Worm (Caenorhabditis elegans): ENCODE measurements around the gene Y75B8A.28.

Gene Y75B8A.28

ce11 chrIII:12325284-12325683 lies 6.4 kb downstream of the Y75B8A.28 start:
- TF ChIP-seq lin-13 (GFP tag; optimal IDR thresholded peaks at IDR 0.05) (no peak), crh-2 (tag; optimal IDR thresholded peaks at IDR 0.05) (peak; percentile 95), ztf-11 (tag; optimal IDR thresholded peaks at IDR 0.05) (no peak), fos-1 (tag; optimal IDR thresholded peaks at IDR 0.05) (peak; percentile 90), unc-55 (GFP tag; optimal IDR thresholded peaks at IDR 0.05) (no peak), ceh-16 (tag; optimal IDR thresholded peaks at IDR 0.05) (no peak), ztf-4 (tag; optimal IDR thresholded peaks at IDR 0.05) (no peak), nhr-6 (tag; optimal IDR thresholded peaks at IDR 0.05) (no peak), R02D3.7 (tag; optimal IDR thresholded peaks at IDR 0.05) (no peak), elt-1 (tag; optimal IDR thresholded peaks at IDR 0.05) (no peak), blmp-1 (tag; optimal IDR thresholded peaks at IDR 0.05; ENCODE audit: insufficient read depth) (no peak), skn-1 (tag; optimal IDR thresholded peaks at IDR 0.05) (no peak), C34F6.9 (tag; optimal IDR thresholded peaks at IDR 0.05) (no peak), lin-39 (tag; optimal IDR thresholded peaks at IDR 0.05) (no peak), alr-1 (tag; optimal IDR thresholded peaks at IDR 0.05) (no peak), mbf-1 (tag; optimal IDR thresholded peaks at IDR 0.05) (no peak), lin-11 (tag; optimal IDR thresholded peaks at IDR 0.05) (no peak), nhr-21 (tag; optimal IDR thresholded peaks at IDR 0.05) (no peak), nhr-23 (tag; optimal IDR thresholded peaks at IDR 0.05) (no peak), nhr-11 (tag; optimal IDR thresholded peaks at IDR 0.05) (no peak), peb-1 (tag; optimal IDR thresholded peaks at IDR 0.05) (no peak), F13H6.1 (tag; optimal IDR thresholded peaks at IDR 0.05) (peak; percentile 25), ZK546.5 (tag; optimal IDR thresholded peaks at IDR 0.05) (no peak), ama-1 (optimal IDR thresholded peaks at IDR 0.05) (no peak), nhr-129 (tag; optimal IDR thresholded peaks at IDR 0.05) (peak; percentile 20), elt-3 (tag; optimal IDR thresholded peaks at IDR 0.05) (no peak), unc-62 (GFP tag; optimal IDR thresholded peaks at IDR 0.05) (no peak), sma-9 (GFP tag; optimal IDR thresholded peaks at IDR 0.05) (peak; percentile 35), sma-9 (tag; optimal IDR thresholded peaks at IDR 0.05) (no peak), zag-1 (tag; optimal IDR thresholded peaks at IDR 0.05) (no peak), sma-3 (GFP tag; optimal IDR thresholded peaks at IDR 0.05) (peak; percentile 0), sem-4 (tag; optimal IDR thresholded peaks at IDR 0.05) (no peak), mab-5 (tag; optimal IDR thresholded peaks at IDR 0.05) (no peak), ceh-82 (tag; optimal IDR thresholded peaks at IDR 0.05) (no peak), dmd-4 (tag; optimal IDR thresholded peaks at IDR 0.05) (no peak), aly-2 (tag; optimal IDR thresholded peaks at IDR 0.05) (no peak), nhr-77 (tag; optimal IDR thresholded peaks at IDR 0.05) (no peak), snpc-4 (tag; optimal IDR thresholded peaks at IDR 0.05) (no peak), Y55F3AM.14 (GFP tag; optimal IDR thresholded peaks at IDR 0.05) (no peak), unc-39 (tag; optimal IDR thresholded peaks at IDR 0.05) (no peak), nhr-10 (tag; optimal IDR thresholded peaks at IDR 0.05) (no peak), lsy-2 (tag; optimal IDR thresholded peaks at IDR 0.05) (no peak), nhr-12 (tag; optimal IDR thresholded peaks at IDR 0.05) (no peak), egl-27 (tag; optimal IDR thresholded peaks at IDR 0.05) (no peak), mdl-1 (tag; optimal IDR thresholded peaks at IDR 0.05) (no peak), nhr-25 (tag; optimal IDR thresholded peaks at IDR 0.05) (no peak), gmeb-1 (tag; optimal IDR thresholded peaks at IDR 0.05) (peak; percentile 49), ztf-1 (GFP tag; conservative IDR thresholded peaks at IDR 0.05) (no peak), nhr-237 (tag; optimal IDR thresholded peaks at IDR 0.05) (no peak)
